1 fruit fly cellular context compared by ENCODE assay signal in the genomic region with DNA sequence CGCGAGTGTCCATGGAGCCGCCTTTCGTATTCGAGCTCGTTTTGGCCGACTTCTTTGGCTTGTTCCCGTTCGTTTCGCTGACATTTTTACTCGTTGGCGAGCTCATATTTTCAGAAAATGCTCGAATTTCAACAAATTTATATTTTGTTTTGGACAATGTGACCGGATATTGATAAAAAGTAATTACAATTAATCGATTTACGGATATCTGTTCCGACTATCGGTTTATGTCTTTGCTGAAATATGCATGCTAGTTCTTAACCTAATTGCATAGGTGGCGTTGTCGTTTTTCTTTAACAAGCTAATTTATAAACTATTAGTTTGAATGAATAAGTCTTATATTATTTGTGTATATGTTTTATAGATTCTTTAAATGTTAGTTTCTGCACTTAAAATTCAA.
TF ChIP-seq lines count a peak whose summit lies in the region.

A gene (minus strand): TSS at position 173 of the 400 bp plus-strand sequence.

TF ChIP-seq in whole organism, embryonic, 481 proteins besides CTCF, POLR2A, EP300 and RAD21 (continued from another document):
- no peak for TF ChIP-seq ewg (GFP tag; optimal IDR thresholded peaks at IDR 0.05; lab: Kevin White, UChicago)
- no peak for TF ChIP-seq klu (GFP tag; IDR thresholded peaks at IDR 0.05; lab: Robert Waterston, UW)
- TF ChIP-seq CG8290 (GFP tag; optimal IDR thresholded peaks at IDR 0.05; lab: Kevin White, UChicago): no peak
- peak in 1 of 2 experiments; percentile 17 for TF ChIP-seq CG8290 (tag; optimal IDR thresholded peaks at IDR 0.05; lab: Kevin White, UChicago)
- TF ChIP-seq pzg (GFP tag; optimal IDR thresholded peaks at IDR 0.05; lab: Kevin White, UChicago): peak; percentile 70
- TF ChIP-seq trem (tag; optimal IDR thresholded peaks at IDR 0.05; lab: Kevin White, UChicago): peak; percentile 54
- TF ChIP-seq CG3995 (GFP tag; optimal IDR thresholded peaks at IDR 0.05; lab: Kevin White, UChicago): peak; percentile 25
- no peak for TF ChIP-seq Kr (GFP tag; optimal IDR thresholded peaks at IDR 0.05; lab: Kevin White, UChicago)
- peak; percentile 52 for TF ChIP-seq B-H2 (GFP tag; optimal IDR thresholded peaks at IDR 0.05; lab: Kevin White, UChicago)
- TF ChIP-seq en (GFP tag; optimal IDR thresholded peaks at IDR 0.05; lab: Kevin White, UChicago): no peak
- no peak for TF ChIP-seq Hsf (GFP tag; optimal IDR thresholded peaks at IDR 0.05; lab: Kevin White, UChicago)
- peak; percentile 62 for TF ChIP-seq CG13287 (GFP tag; IDR thresholded peaks at IDR 0.05; lab: Robert Waterston, UW; ENCODE audit: partially characterized antibody)
- peak; percentile 62 for TF ChIP-seq exex (tag; optimal IDR thresholded peaks at IDR 0.05; lab: Kevin White, UChicago)
- no peak for TF ChIP-seq Taf1 (GFP tag; IDR thresholded peaks at IDR 0.05; lab: Robert Waterston, UW)
- peak; percentile 13; the same call in 1 of the 2 replicates for TF ChIP-seq NFAT (GFP tag; IDR thresholded peaks at IDR 0.05; lab: Robert Waterston, UW)
- no peak for TF ChIP-seq jumu (GFP tag; optimal IDR thresholded peaks at IDR 0.05; lab: Kevin White, UChicago)
- TF ChIP-seq ftz-f1 (GFP tag; optimal IDR thresholded peaks at IDR 0.05; lab: Kevin White, UChicago): no peak
- TF ChIP-seq BEAF-32 (GFP tag; optimal IDR thresholded peaks at IDR 0.05; lab: Kevin White, UChicago): peak; percentile 59
- TF ChIP-seq CG7963 (GFP tag; IDR thresholded peaks at IDR 0.05; lab: Robert Waterston, UW; ENCODE audit: partially characterized antibody): no peak
- TF ChIP-seq shn (GFP tag; optimal IDR thresholded peaks at IDR 0.05; lab: Kevin White, UChicago): no peak
- TF ChIP-seq pita (GFP tag; optimal IDR thresholded peaks at IDR 0.05; lab: Kevin White, UChicago): peak; percentile 63
- TF ChIP-seq nom (GFP tag; optimal IDR thresholded peaks at IDR 0.05; lab: Kevin White, UChicago): no peak
- no peak for TF ChIP-seq bcd (GFP tag; optimal IDR thresholded peaks at IDR 0.05; lab: Kevin White, UChicago)
- TF ChIP-seq Hmx (GFP tag; optimal IDR thresholded peaks at IDR 0.05; lab: Kevin White, UChicago): no peak
- TF ChIP-seq CG4730 (GFP tag; IDR thresholded peaks at IDR 0.05; lab: Robert Waterston, UW): no peak
- peak; percentile 43 for TF ChIP-seq MESR4 (GFP tag; optimal IDR thresholded peaks at IDR 0.05; lab: Kevin White, UChicago)
- TF ChIP-seq sd (tag; optimal IDR thresholded peaks at IDR 0.05; lab: Kevin White, UChicago): peak; percentile 91
- TF ChIP-seq ssp (GFP tag; IDR thresholded peaks at IDR 0.05; lab: Robert Waterston, UW): no peak
- no peak for TF ChIP-seq CG15073 (GFP tag; optimal IDR thresholded peaks at IDR 0.05; lab: Kevin White, UChicago)
- TF ChIP-seq CG6254 (GFP tag; optimal IDR thresholded peaks at IDR 0.05; lab: Kevin White, UChicago): no peak
- TF ChIP-seq Sox102F (GFP tag; optimal IDR thresholded peaks at IDR 0.05; lab: Kevin White, UChicago): no peak
- TF ChIP-seq CG4282 (GFP tag; optimal IDR thresholded peaks at IDR 0.05; lab: Kevin White, UChicago): no peak
- TF ChIP-seq CG2712 (tag; optimal IDR thresholded peaks at IDR 0.05; lab: Kevin White, UChicago): peak; percentile 47
- TF ChIP-seq CG16863 (GFP tag; optimal IDR thresholded peaks at IDR 0.05; lab: Kevin White, UChicago): no peak
- no peak for TF ChIP-seq ase (GFP tag; IDR thresholded peaks at IDR 0.05; lab: Robert Waterston, UW)
- no peak for TF ChIP-seq zen2 (GFP tag; IDR thresholded peaks at IDR 0.05; lab: Robert Waterston, UW; ENCODE audit: partially characterized antibody)
- no peak for TF ChIP-seq esg (GFP tag; conservative IDR thresholded peaks at IDR 0.05; lab: Robert Waterston, UW)
- TF ChIP-seq Hr51 (GFP tag; optimal IDR thresholded peaks at IDR 0.05; lab: Kevin White, UChicago): no peak
- no peak for TF ChIP-seq ATbp (GFP tag; optimal IDR thresholded peaks at IDR 0.05; lab: Kevin White, UChicago)
- peak; percentile 54; the same call in 2 of the 3 replicates for TF ChIP-seq knrl (GFP tag; IDR thresholded peaks at IDR 0.05; lab: Robert Waterston, UW; ENCODE audit: partially characterized antibody)
- TF ChIP-seq schlank (tag; optimal IDR thresholded peaks at IDR 0.05; lab: Kevin White, UChicago): no peak
- TF ChIP-seq salm (tag; optimal IDR thresholded peaks at IDR 0.05; lab: Kevin White, UChicago): no peak
- no peak for TF ChIP-seq Fer3 (tag; optimal IDR thresholded peaks at IDR 0.05; lab: Kevin White, UChicago)
- TF ChIP-seq gcm (GFP tag; optimal IDR thresholded peaks at IDR 0.05; lab: Kevin White, UChicago): no peak
- peak; percentile 45 for TF ChIP-seq nmo (GFP tag; optimal IDR thresholded peaks at IDR 0.05; lab: Kevin White, UChicago)
- no peak for TF ChIP-seq CG7271 (tag; optimal IDR thresholded peaks at IDR 0.05; lab: Kevin White, UChicago)
- TF ChIP-seq nerfin-2 (GFP tag; IDR thresholded peaks at IDR 0.05; lab: Robert Waterston, UW; ENCODE audit: partially characterized antibody): peak; percentile 21; the same call in 1 of the 2 replicates
- TF ChIP-seq CG4617 (GFP tag; optimal IDR thresholded peaks at IDR 0.05; lab: Kevin White, UChicago; ENCODE audit: borderline replicate concordance): peak; percentile 88
- peak; percentile 50 for TF ChIP-seq Ets97D (GFP tag; optimal IDR thresholded peaks at IDR 0.05; lab: Kevin White, UChicago)
- no peak for TF ChIP-seq CG11504 (tag; optimal IDR thresholded peaks at IDR 0.05; lab: Kevin White, UChicago)
- no peak for TF ChIP-seq CG30403 (GFP tag; optimal IDR thresholded peaks at IDR 0.05; lab: Kevin White, UChicago)
- TF ChIP-seq Sry-δ (GFP tag; optimal IDR thresholded peaks at IDR 0.05; lab: Kevin White, UChicago): peak; percentile 32
- peak; percentile 89 for TF ChIP-seq stwl (tag; optimal IDR thresholded peaks at IDR 0.05; lab: Kevin White, UChicago)
- peak; percentile 58 for TF ChIP-seq CG12659 (GFP tag; optimal IDR thresholded peaks at IDR 0.05; lab: Kevin White, UChicago)
- peak; percentile 7 for TF ChIP-seq grau (tag; optimal IDR thresholded peaks at IDR 0.05; lab: Kevin White, UChicago)
- peak; percentile 37 for TF ChIP-seq HmgZ (tag; optimal IDR thresholded peaks at IDR 0.05; lab: Kevin White, UChicago)
- TF ChIP-seq ci (GFP tag; IDR thresholded peaks at IDR 0.05; lab: Robert Waterston, UW): no peak
- TF ChIP-seq Vsx1 (GFP tag; optimal IDR thresholded peaks at IDR 0.05; lab: Kevin White, UChicago): peak; percentile 95
- no peak for TF ChIP-seq cad (GFP tag; optimal IDR thresholded peaks at IDR 0.05; lab: Kevin White, UChicago)
- no peak for TF ChIP-seq CG8388 (GFP tag; optimal IDR thresholded peaks at IDR 0.05; lab: Kevin White, UChicago)
- no peak for TF ChIP-seq pho (GFP tag; optimal IDR thresholded peaks at IDR 0.05; lab: Kevin White, UChicago)
- 0 out of 2 replicates have a peak, but pooled peaks have one; percentile 20 for TF ChIP-seq bbx (GFP tag; IDR thresholded peaks at IDR 0.05; lab: Robert Waterston, UW; ENCODE audit: partially characterized antibody)
- TF ChIP-seq dati (GFP tag; IDR thresholded peaks at IDR 0.05; lab: Robert Waterston, UW): no peak
- TF ChIP-seq CG12071 (GFP tag; optimal IDR thresholded peaks at IDR 0.05; lab: Kevin White, UChicago): no peak
- TF ChIP-seq CG32767 (GFP tag; IDR thresholded peaks at IDR 0.05; lab: Robert Waterston, UW): no peak
- TF ChIP-seq fd64A (GFP tag; optimal IDR thresholded peaks at IDR 0.05; lab: Kevin White, UChicago): no peak
- TF ChIP-seq mirr (GFP tag; optimal IDR thresholded peaks at IDR 0.05; lab: Kevin White, UChicago): no peak
- TF ChIP-seq CG34224 (GFP tag; IDR thresholded peaks at IDR 0.05; lab: Robert Waterston, UW; ENCODE audit: partially characterized antibody): peak; percentile 33; the same call in 1 of the 3 replicates
- peak; percentile 8 for TF ChIP-seq unpg (GFP tag; optimal IDR thresholded peaks at IDR 0.05; lab: Kevin White, UChicago)
- 0 out of 2 replicates have a peak, but pooled peaks have one; percentile 13 for TF ChIP-seq Rfx (GFP tag; IDR thresholded peaks at IDR 0.05; lab: Robert Waterston, UW)
- TF ChIP-seq CG9797 (GFP tag; optimal IDR thresholded peaks at IDR 0.05; lab: Kevin White, UChicago): peak; percentile 56
- peak; percentile 45 for TF ChIP-seq Med (GFP tag; lab: Kevin White, UChicago)
- TF ChIP-seq Abd-B (GFP tag; optimal IDR thresholded peaks at IDR 0.05; lab: Kevin White, UChicago): peak; percentile 60
- no peak for TF ChIP-seq CG10321 (GFP tag; IDR thresholded peaks at IDR 0.05; lab: Robert Waterston, UW)
- no peak for TF ChIP-seq CG4404 (GFP tag; IDR thresholded peaks at IDR 0.05; lab: Robert Waterston, UW)
- TF ChIP-seq CG13775 (GFP tag; optimal IDR thresholded peaks at IDR 0.05; lab: Kevin White, UChicago): no peak
- peak; percentile 24 for TF ChIP-seq CG7839 (tag; optimal IDR thresholded peaks at IDR 0.05; lab: Kevin White, UChicago)
- peak; percentile 45; the same call in 1 of the 3 replicates for TF ChIP-seq CG6791 (GFP tag; IDR thresholded peaks at IDR 0.05; lab: Robert Waterston, UW; ENCODE audit: partially characterized antibody)
- TF ChIP-seq ap (GFP tag; IDR thresholded peaks at IDR 0.05; lab: Robert Waterston, UW): no peak
- TF ChIP-seq inv (GFP tag; IDR thresholded peaks at IDR 0.05; lab: Robert Waterston, UW; ENCODE audit: partially characterized antibody): 0 out of 2 replicates have a peak, but pooled peaks have one; percentile 10
- peak; percentile 87 for TF ChIP-seq zen (tag; optimal IDR thresholded peaks at IDR 0.05; lab: Kevin White, UChicago)
- no peak for TF ChIP-seq C15 (GFP tag; IDR thresholded peaks at IDR 0.05; lab: Robert Waterston, UW)
- no peak for TF ChIP-seq CG16815 (GFP tag; optimal IDR thresholded peaks at IDR 0.05; lab: Kevin White, UChicago)
- peak; percentile 40 for TF ChIP-seq CG10267 (tag; optimal IDR thresholded peaks at IDR 0.05; lab: Kevin White, UChicago)
- TF ChIP-seq CG13894 (tag; optimal IDR thresholded peaks at IDR 0.05; lab: Kevin White, UChicago): no peak
- TF ChIP-seq CG6689 (GFP tag; IDR thresholded peaks at IDR 0.05; lab: Robert Waterston, UW): no peak
- TF ChIP-seq run (tag; optimal IDR thresholded peaks at IDR 0.05; lab: Kevin White, UChicago): no peak
- TF ChIP-seq YL-1 (GFP tag; optimal IDR thresholded peaks at IDR 0.05; lab: Kevin White, UChicago): peak; percentile 61
- TF ChIP-seq nerfin-1 (tag; optimal IDR thresholded peaks at IDR 0.05; lab: Kevin White, UChicago): no peak
- peak; percentile 30 for TF ChIP-seq phol (tag; optimal IDR thresholded peaks at IDR 0.05; lab: Kevin White, UChicago)
- TF ChIP-seq CG1792 (GFP tag; optimal IDR thresholded peaks at IDR 0.05; lab: Kevin White, UChicago): no peak
- TF ChIP-seq abd-A (tag; optimal IDR thresholded peaks at IDR 0.05; lab: Kevin White, UChicago): peak; percentile 84
- TF ChIP-seq Deaf1 (tag; optimal IDR thresholded peaks at IDR 0.05; lab: Kevin White, UChicago): no peak
- TF ChIP-seq emc (GFP tag; optimal IDR thresholded peaks at IDR 0.05; lab: Kevin White, UChicago): no peak
- TF ChIP-seq CG14710 (tag; optimal IDR thresholded peaks at IDR 0.05; lab: Kevin White, UChicago): peak; percentile 49
- TF ChIP-seq fru (optimal IDR thresholded peaks at IDR 0.05; lab: Kevin White, UChicago): no peak
- TF ChIP-seq CG15011 (GFP tag; optimal IDR thresholded peaks at IDR 0.05; lab: Kevin White, UChicago): no peak
- TF ChIP-seq mld (GFP tag; IDR thresholded peaks at IDR 0.05; lab: Robert Waterston, UW; ENCODE audit: partially characterized antibody): no peak
- TF ChIP-seq Lhr (GFP tag; optimal IDR thresholded peaks at IDR 0.05; lab: Kevin White, UChicago): peak; percentile 53
- no peak for TF ChIP-seq CG43689 (GFP tag; IDR thresholded peaks at IDR 0.05; lab: Robert Waterston, UW)
- no peak for TF ChIP-seq D (optimal IDR thresholded peaks at IDR 0.05; lab: Kevin White, UChicago)
- no peak for TF ChIP-seq D (GFP tag; optimal IDR thresholded peaks at IDR 0.05; lab: Kevin White, UChicago)
- TF ChIP-seq CG17829 (tag; optimal IDR thresholded peaks at IDR 0.05; lab: Kevin White, UChicago): peak; percentile 1
- TF ChIP-seq twi (tag; optimal IDR thresholded peaks at IDR 0.05; lab: Kevin White, UChicago): no peak
- TF ChIP-seq Scr (GFP tag; IDR thresholded peaks at IDR 0.05; lab: Robert Waterston, UW; ENCODE audit: partially characterized antibody): peak; percentile 52
- TF ChIP-seq btn (GFP tag; optimal IDR thresholded peaks at IDR 0.05; lab: Kevin White, UChicago): no peak
- no peak for TF ChIP-seq CG9215 (GFP tag; IDR thresholded peaks at IDR 0.05; lab: Robert Waterston, UW)
- TF ChIP-seq Dref (GFP tag; IDR thresholded peaks at IDR 0.05; lab: Robert Waterston, UW): peak; percentile 88
- no peak for TF ChIP-seq disco-r (GFP tag; optimal IDR thresholded peaks at IDR 0.05; lab: Kevin White, UChicago)
- TF ChIP-seq CG15514 (GFP tag; optimal IDR thresholded peaks at IDR 0.05; lab: Kevin White, UChicago): peak; percentile 32
- peak; percentile 13 for TF ChIP-seq CHES-1-like (GFP tag; optimal IDR thresholded peaks at IDR 0.05; lab: Kevin White, UChicago)
- peak; percentile 15 for TF ChIP-seq CG18262 (tag; optimal IDR thresholded peaks at IDR 0.05; lab: Kevin White, UChicago)
- TF ChIP-seq HLH54F (GFP tag; optimal IDR thresholded peaks at IDR 0.05; lab: Kevin White, UChicago): no peak
- TF ChIP-seq gsb (GFP tag; IDR thresholded peaks at IDR 0.05; lab: Robert Waterston, UW): no peak
- peak; percentile 86 for TF ChIP-seq MBD-R2 (GFP tag; IDR thresholded peaks at IDR 0.05; lab: Robert Waterston, UW)
- peak; percentile 33 for TF ChIP-seq CG1603 (tag; optimal IDR thresholded peaks at IDR 0.05; lab: Kevin White, UChicago)
- TF ChIP-seq CG4854 (GFP tag; optimal IDR thresholded peaks at IDR 0.05; lab: Kevin White, UChicago): no peak
- no peak for TF ChIP-seq Ssrp (tag; optimal IDR thresholded peaks at IDR 0.05; lab: Kevin White, UChicago)
